Worm (Caenorhabditis elegans) whole organism, mixed stage, embryonic: Measurements from ENCODE around the gene bath-9.

Experiments used
- bed-3 ChIP-seq: fragments of 200-800 bp; sonication (Bioruptor generic); optimal IDR thresholded peaks from 3 replicates; lab custom pipeline; 2018; ENCODE audit warnings: mild to moderate bottlenecking, missing genetic modification characterization, moderate library complexity, missing compliant biosample characterization
- blmp-1 ChIP-seq: fragments of 150-350 bp; optimal IDR thresholded peaks from 2 replicates; lab custom pipeline; 2014; ENCODE audit warnings: missing biosample characterization, missing genetic modification characterization
- ceh-43 ChIP-seq: fragments of 200-800 bp; sonication (Bioruptor generic); optimal IDR thresholded peaks from 2 replicates; lab custom pipeline; 2018; ENCODE audit warnings: mild to moderate bottlenecking, missing genetic modification characterization, moderate library complexity, missing compliant biosample characterization
- elt-1 ChIP-seq: sonication (generic microtip); optimal IDR thresholded peaks from 2 replicates; lab custom pipeline; 2017; ENCODE audit warnings: missing genetic modification characterization, mild to moderate bottlenecking, missing compliant biosample characterization, antibody characterized with exemption, moderate library complexity, borderline replicate concordance; ENCODE audit not compliant: insufficient read depth
- lin-13 ChIP-seq: fragments of 150-350 bp; optimal IDR thresholded peaks from 2 replicates; lab custom pipeline; 2014; ENCODE audit warnings: missing biosample characterization, missing genetic modification characterization
- lsy-2 ChIP-seq: fragments of 150-350 bp; optimal IDR thresholded peaks from 2 replicates; lab custom pipeline; 2014; ENCODE audit warnings: missing biosample characterization, missing genetic modification characterization
- mep-1 ChIP-seq: fragments of 150-350 bp; optimal IDR thresholded peaks from 2 replicates; lab custom pipeline; 2017; ENCODE audit warnings: missing biosample characterization, missing genetic modification reagents, missing genetic modification characterization, inconsistent platforms
- nhr-28 ChIP-seq: fragments of 150-350 bp; optimal IDR thresholded peaks from 2 replicates; lab custom pipeline; 2014; ENCODE audit warnings: missing biosample characterization, missing genetic modification characterization
- nhr-76 ChIP-seq: sonication (generic microtip); optimal IDR thresholded peaks from 2 replicates; lab custom pipeline; 2017; ENCODE audit warnings: missing biosample characterization, missing genetic modification characterization
- snpc-4 ChIP-seq: fragments of 150-350 bp; optimal IDR thresholded peaks from 2 replicates; lab custom pipeline; 2014; ENCODE audit warnings: missing biosample characterization, missing genetic modification characterization

ce11 chrII:3340251-3340650, 36.6 kb upstream of the bath-9 start, which contains the start of gene F14D2.5:
- no peak for TF ChIP-seq nhr-28 (tag; lab: Kevin White, UChicago)
- TF ChIP-seq lsy-2 (tag; lab: Kevin White, UChicago) = no peak
- TF ChIP-seq blmp-1 (tag; lab: Kevin White, UChicago) = no peak
- TF ChIP-seq snpc-4 (tag; lab: Kevin White, UChicago) = no peak
- no peak for TF ChIP-seq mep-1 (tag; lab: Kevin White, UChicago)
- no peak for TF ChIP-seq lin-13 (tag; lab: Kevin White, UChicago)
- no peak for TF ChIP-seq bed-3 (GFP tag; lab: Kevin White, UChicago)
- TF ChIP-seq elt-1 (tag; lab: Kevin White, UChicago) = no peak
- TF ChIP-seq nhr-76 = no peak
- TF ChIP-seq ceh-43 = no peak
